Fruit fly (Drosophila melanogaster): Measurements from ENCODE around the gene CG17028.

CG17028 gene

dm6 chr3L:15982783-15983432 lies 4.6 kb downstream of the CG17028 start, which contains the start of the genes brm and Arl1 (continued):
- peak; percentile 97 for TF ChIP-seq CG11902 (GFP tag; optimal IDR thresholded peaks at IDR 0.05)
- TF ChIP-seq Eip93F (GFP tag; optimal IDR thresholded peaks at IDR 0.05), result peak; percentile 97
- TF ChIP-seq topi (GFP tag; optimal IDR thresholded peaks at IDR 0.05), result peak; percentile 96
- peak; percentile 96 for TF ChIP-seq CG9139 (GFP tag; optimal IDR thresholded peaks at IDR 0.05)
- peak; percentile 95 for TF ChIP-seq Sox102F (GFP tag; optimal IDR thresholded peaks at IDR 0.05)
- TF ChIP-seq Blimp-1 (GFP tag; optimal IDR thresholded peaks at IDR 0.05), result peak; percentile 92
- TF ChIP-seq CG10631 (GFP tag; optimal IDR thresholded peaks at IDR 0.05), result peak; percentile 98
- TF ChIP-seq net (GFP tag; optimal IDR thresholded peaks at IDR 0.05), result peak; percentile 97
- TF ChIP-seq CG8319 (GFP tag; optimal IDR thresholded peaks at IDR 0.05), result peak; percentile 95
- peak; percentile 92 for TF ChIP-seq Hr39 (GFP tag; optimal IDR thresholded peaks at IDR 0.05)
- TF ChIP-seq CG11294 (GFP tag; IDR thresholded peaks at IDR 0.05), result peak; percentile 98
- TF ChIP-seq Hr38 (GFP tag; optimal IDR thresholded peaks at IDR 0.05), result peak; percentile 6
- TF ChIP-seq CG8119 (GFP tag; IDR thresholded peaks at IDR 0.05), result peak; percentile 98
- TF ChIP-seq Gug (GFP tag; IDR thresholded peaks at IDR 0.05), result peak; percentile 99
- peak; percentile 96 for TF ChIP-seq pdm3 (GFP tag; optimal IDR thresholded peaks at IDR 0.05)
- peak; percentile 96 for TF ChIP-seq CG6808 (GFP tag; optimal IDR thresholded peaks at IDR 0.05)
- peak; percentile 90 for TF ChIP-seq Ets21C (GFP tag; optimal IDR thresholded peaks at IDR 0.05)
- TF ChIP-seq svp (GFP tag), result peak; percentile 99
- TF ChIP-seq eg (GFP tag; IDR thresholded peaks at IDR 0.05), result peak; percentile 99
- TF ChIP-seq CG6792 (GFP tag; optimal IDR thresholded peaks at IDR 0.05), result peak; percentile 94
- TF ChIP-seq acj6 (GFP tag; optimal IDR thresholded peaks at IDR 0.05), result peak; percentile 98
- TF ChIP-seq CG3032 (tag; optimal IDR thresholded peaks at IDR 0.05), result peak; percentile 99
- TF ChIP-seq fd85E (GFP tag; optimal IDR thresholded peaks at IDR 0.05), result peak; percentile 85
- TF ChIP-seq Met (GFP tag; optimal IDR thresholded peaks at IDR 0.05), result peak; percentile 94
- peak; percentile 98 for TF ChIP-seq CG8632 (GFP tag; optimal IDR thresholded peaks at IDR 0.05)
- TF ChIP-seq fkh (GFP tag; optimal IDR thresholded peaks at IDR 0.05), result no peak
- TF ChIP-seq CG4318 (GFP tag; optimal IDR thresholded peaks at IDR 0.05), result peak; percentile 99
- TF ChIP-seq CG11762 (GFP tag; optimal IDR thresholded peaks at IDR 0.05; ENCODE audit: insufficient read depth), result peak; percentile 95
- TF ChIP-seq dac (GFP tag; optimal IDR thresholded peaks at IDR 0.05), result peak; percentile 98
- peak; percentile 96 for TF ChIP-seq CG10669 (GFP tag; optimal IDR thresholded peaks at IDR 0.05)
- peak; percentile 96 for TF ChIP-seq esn (GFP tag; optimal IDR thresholded peaks at IDR 0.05)
- TF ChIP-seq Eip75B (GFP tag; optimal IDR thresholded peaks at IDR 0.05), result peak; percentile 94
- peak; percentile 99 for TF ChIP-seq CG6163 (GFP tag; IDR thresholded peaks at IDR 0.05)
- peak; percentile 99 for TF ChIP-seq CG34406 (GFP tag; optimal IDR thresholded peaks at IDR 0.05)
- TF ChIP-seq CG3919 (GFP tag; optimal IDR thresholded peaks at IDR 0.05), result peak; percentile 98

DNA sequence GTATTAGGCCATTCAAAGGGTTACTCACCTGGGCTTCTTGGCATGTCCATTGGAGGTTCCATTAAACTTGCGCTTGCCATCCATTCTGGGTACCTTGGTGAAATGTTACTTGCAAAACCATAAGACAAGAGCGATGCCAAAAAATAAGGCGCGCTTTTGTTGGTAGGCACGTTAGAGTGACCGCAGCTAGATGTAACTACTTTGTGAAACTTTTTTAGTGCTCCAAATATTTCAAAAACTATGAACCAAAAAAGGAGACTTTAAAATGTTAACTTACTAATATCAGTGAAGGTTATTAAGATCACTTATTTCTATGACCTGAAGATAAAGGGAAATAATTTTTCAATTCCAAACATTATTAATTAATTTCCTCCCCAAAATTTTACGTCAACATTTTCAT lies 9.3 kb downstream of the CG17028 start, which contains the start of gene PolD1:
Gene PolD1 (minus strand): TSS at position 181 of the 400 bp plus-strand sequence.
- no peak for TF ChIP-seq vri (GFP tag; optimal IDR thresholded peaks at IDR 0.05)
- TF ChIP-seq cyc (GFP tag; optimal IDR thresholded peaks at IDR 0.05), result no peak
- no peak for TF ChIP-seq acj6 (GFP tag; optimal IDR thresholded peaks at IDR 0.05)

DNA sequence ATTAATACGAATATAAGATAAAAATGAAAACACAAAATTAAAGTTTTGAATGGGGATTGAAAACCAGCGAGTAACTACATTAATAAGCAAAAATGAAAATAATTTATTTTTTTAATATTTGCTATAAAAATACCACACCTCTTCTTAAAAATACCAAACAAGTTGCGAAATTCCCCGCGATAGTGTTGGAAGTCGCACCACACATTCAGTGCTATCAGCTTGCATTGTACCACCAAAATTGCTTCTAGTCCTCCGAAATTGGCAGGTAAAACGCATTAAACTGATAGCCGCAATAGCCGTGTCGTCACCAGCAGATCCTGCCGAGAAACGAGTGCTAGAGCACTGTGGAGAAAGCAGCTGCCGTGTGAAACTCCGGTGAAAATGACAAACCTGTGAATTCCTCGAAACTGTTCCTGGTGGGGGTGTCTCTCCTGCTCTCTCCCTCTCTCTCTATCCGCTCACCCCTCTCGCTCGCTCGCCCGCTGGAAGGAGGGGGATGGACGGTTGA lies 9.8 kb downstream of the CG17028 start, which contains the start of gene Hip14:
Gene Hip14 (plus strand): TSS at position 198 of the 508 bp plus-strand sequence.
- peak; percentile 11 for TF ChIP-seq CG3032 (tag; optimal IDR thresholded peaks at IDR 0.05)
- TF ChIP-seq dsx (GFP tag; optimal IDR thresholded peaks at IDR 0.05; ENCODE audit: poor library complexity, severe bottlenecking), result peak; percentile 0
- no peak for TF ChIP-seq Sox15 (GFP tag; optimal IDR thresholded peaks at IDR 0.05)
- TF ChIP-seq cyc (GFP tag; optimal IDR thresholded peaks at IDR 0.05), result peak; percentile 12
- no peak for TF ChIP-seq Met (GFP tag; optimal IDR thresholded peaks at IDR 0.05)
- peak; percentile 35; the same call in 1 of the 2 replicates for TF ChIP-seq CG15336 (GFP tag; IDR thresholded peaks at IDR 0.05)
- no peak for TF ChIP-seq salr (GFP tag; optimal IDR thresholded peaks at IDR 0.05)
- TF ChIP-seq Ets21C (GFP tag; optimal IDR thresholded peaks at IDR 0.05), result no peak
- no peak for TF ChIP-seq fd85E (GFP tag; optimal IDR thresholded peaks at IDR 0.05)
- no peak for TF ChIP-seq fkh (GFP tag; optimal IDR thresholded peaks at IDR 0.05)
- peak; percentile 15 for TF ChIP-seq Sox14 (GFP tag; optimal IDR thresholded peaks at IDR 0.05)
- TF ChIP-seq Hr39 (GFP tag; optimal IDR thresholded peaks at IDR 0.05), result no peak
- no peak for TF ChIP-seq CG11762 (GFP tag; optimal IDR thresholded peaks at IDR 0.05; ENCODE audit: insufficient read depth)
- TF ChIP-seq eg (GFP tag; IDR thresholded peaks at IDR 0.05), result no peak
- TF ChIP-seq Sox102F (GFP tag; optimal IDR thresholded peaks at IDR 0.05), result no peak
- no peak for TF ChIP-seq spab (GFP tag; optimal IDR thresholded peaks at IDR 0.05)
- no peak for TF ChIP-seq CG6792 (GFP tag; optimal IDR thresholded peaks at IDR 0.05)
- TF ChIP-seq net (GFP tag; optimal IDR thresholded peaks at IDR 0.05), result no peak
- TF ChIP-seq svp (GFP tag), result no peak
- TF ChIP-seq CG4318 (GFP tag; optimal IDR thresholded peaks at IDR 0.05), result no peak
- TF ChIP-seq esn (GFP tag; optimal IDR thresholded peaks at IDR 0.05), result peak; percentile 36
- TF ChIP-seq ss (GFP tag; optimal IDR thresholded peaks at IDR 0.05), result no peak
- TF ChIP-seq Blimp-1 (GFP tag; optimal IDR thresholded peaks at IDR 0.05), result no peak
- TF ChIP-seq acj6 (GFP tag; optimal IDR thresholded peaks at IDR 0.05), result no peak
- no peak for TF ChIP-seq pdm3 (GFP tag; optimal IDR thresholded peaks at IDR 0.05)
